Fruit fly (Drosophila melanogaster) S2 (cell line): ENCODE results near the gene Ilk.

Source experiments
- CG8478 ChIP-seq: fragments of >200 bp; optimal IDR thresholded peaks from 2 replicates; lab custom pipeline; 2018
- CTCF ChIP-seq, 2 experiments: fragments of >200 bp; optimal IDR thresholded peaks; 2 replicates each; lab custom pipeline; 2018

DNA sequence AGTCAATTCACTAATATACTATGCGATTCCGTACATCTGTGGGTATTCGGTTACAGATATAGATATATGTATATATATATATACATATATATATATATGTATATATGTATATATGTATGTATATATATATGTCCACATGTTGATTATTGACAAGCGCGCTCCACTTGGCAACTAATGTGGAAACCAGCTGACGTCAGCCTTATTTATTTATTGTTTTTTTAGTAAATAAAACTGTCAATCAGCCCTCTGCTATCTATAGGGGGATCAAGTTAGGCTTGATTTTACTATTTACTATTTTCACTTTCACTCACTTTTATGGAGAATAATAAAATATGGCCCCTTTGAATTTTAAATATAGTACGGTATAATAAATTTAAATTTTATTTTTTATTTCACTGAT is 41.7 kb upstream of the Ilk start:
- TF ChIP-seq CG8478 (no peak), CTCF (optimal IDR thresholded peaks at IDR 0.05; lab: Kevin White, UChicago) (no peak)
